Worm (Caenorhabditis elegans) whole organism, late embryonic: Measurements from ENCODE around the gene hst-3.2.

ENCODE experiments used
- F13H6.1 ChIP-seq: sonication (generic microtip); optimal IDR thresholded peaks from 2 replicates; lab custom pipeline; 2016; ENCODE audit warnings: missing genetic modification characterization, missing compliant biosample characterization
- ahr-1 ChIP-seq: sonication (generic microtip); optimal IDR thresholded peaks from 2 replicates; lab custom pipeline; 2016; ENCODE audit warnings: missing genetic modification characterization, missing compliant biosample characterization
- ceh-34 ChIP-seq: sonication (generic microtip); optimal IDR thresholded peaks from 2 replicates; lab custom pipeline; 2016; ENCODE audit warnings: mild to moderate bottlenecking, missing genetic modification characterization, missing compliant biosample characterization
- ceh-9 ChIP-seq: sonication (generic microtip); optimal IDR thresholded peaks from 2 replicates; lab custom pipeline; 2016; ENCODE audit warnings: mild to moderate bottlenecking, missing genetic modification characterization, inconsistent platforms, missing compliant biosample characterization
- dmd-4 ChIP-seq: sonication (generic microtip); optimal IDR thresholded peaks from 2 replicates; lab custom pipeline; 2016; ENCODE audit warnings: borderline replicate concordance, missing genetic modification characterization, missing compliant biosample characterization
- hlh-30 ChIP-seq: sonication (generic microtip); optimal IDR thresholded peaks from 2 replicates; lab custom pipeline; 2017; ENCODE audit warnings: antibody characterized with exemption, missing genetic modification characterization, missing compliant biosample characterization; ENCODE audit not compliant: insufficient read depth
- lim-6 ChIP-seq: sonication (generic microtip); optimal IDR thresholded peaks from 2 replicates; lab custom pipeline; 2016; ENCODE audit warnings: missing genetic modification characterization, missing compliant biosample characterization
- mec-3 ChIP-seq: sonication (generic microtip); optimal IDR thresholded peaks from 2 replicates; lab custom pipeline; 2016; ENCODE audit warnings: borderline replicate concordance, missing genetic modification characterization, missing compliant biosample characterization
- nhr-11 ChIP-seq: fragments of 150-350 bp; optimal IDR thresholded peaks from 2 replicates; lab custom pipeline; 2014; ENCODE audit warnings: missing biosample characterization, missing genetic modification characterization
- pha-2 ChIP-seq: sonication (generic microtip); optimal IDR thresholded peaks from 2 replicates; lab custom pipeline; 2017; ENCODE audit warnings: mild to moderate bottlenecking, missing genetic modification characterization, missing compliant biosample characterization
- pha-4 ChIP-seq: fragments of 150-350 bp; optimal IDR thresholded peaks from 2 replicates; lab custom pipeline; 2018; ENCODE audit warnings: missing biosample characterization, missing genetic modification reagents, missing genetic modification characterization
- pqm-1 ChIP-seq: sonication (generic microtip); optimal IDR thresholded peaks from 2 replicates; lab custom pipeline; 2016; ENCODE audit warnings: missing genetic modification characterization, missing compliant biosample characterization

ce11 chrX:2942327-2942726 is 18.5 kb upstream of the hst-3.2 start:
- TF ChIP-seq pqm-1 (tag; lab: Kevin White, UChicago): no peak
- TF ChIP-seq pha-2: no peak
- TF ChIP-seq ceh-34 (tag; lab: Kevin White, UChicago): no peak
- TF ChIP-seq lim-6 (tag; lab: Kevin White, UChicago): no peak
- no peak for TF ChIP-seq pha-4 (tag; lab: Kevin White, UChicago)
- TF ChIP-seq hlh-30: no peak
- TF ChIP-seq ahr-1: no peak
- TF ChIP-seq dmd-4: no peak
- TF ChIP-seq ceh-9: no peak
- no peak for TF ChIP-seq nhr-11 (tag; lab: Kevin White, UChicago)
- no peak for TF ChIP-seq mec-3 (tag; lab: Kevin White, UChicago)
- TF ChIP-seq F13H6.1 (tag; lab: Kevin White, UChicago): no peak
